Fruit fly (Drosophila melanogaster) whole organism, larva: ENCODE results near the gene RpS19a.

ENCODE experiments used
- noc ChIP-seq: fragments of 200-800 bp; sonication (Bioruptor generic); optimal IDR thresholded peaks from 3 replicates; lab custom pipeline; 2019; ENCODE audit warnings: missing biosample characterization, mild to moderate bottlenecking, missing genetic modification characterization, moderate library complexity

Gene RpS19a

dm6 chrX:16688106-16688459, 50.4 kb downstream of the RpS19a start:
- TF ChIP-seq noc (tag; lab: Kevin White, UChicago): no peak
